Fruit fly (Drosophila melanogaster) whole organism, embryonic: ENCODE data around the gene rasp.

Experiments
- CG11695 ChIP-seq: fragments of 200-800 bp; sonication (Bioruptor generic); IDR thresholded peaks from 3 replicates; pipeline ENCODE4 v1.3.6; 2022; ENCODE audit warnings: missing biosample characterization, missing genetic modification characterization
- CG13424 ChIP-seq: fragments of 200-800 bp; sonication (Bioruptor generic); optimal IDR thresholded peaks from 2 replicates; lab custom pipeline; 2019; ENCODE audit warnings: missing biosample characterization, mild to moderate bottlenecking, missing genetic modification characterization, moderate library complexity
- CG13775 ChIP-seq: fragments of 200-800 bp; sonication (Bioruptor generic); optimal IDR thresholded peaks from 3 replicates; lab custom pipeline; 2017; ENCODE audit warnings: missing biosample characterization, mild to moderate bottlenecking, missing genetic modification characterization
- CG13894 ChIP-seq: fragments of 200-800 bp; sonication (Bioruptor generic); optimal IDR thresholded peaks from 3 replicates; lab custom pipeline; 2018; ENCODE audit warnings: missing biosample characterization, mild to moderate bottlenecking, missing genetic modification characterization, moderate library complexity
- CG14050 ChIP-seq: fragments of 200-800 bp; sonication (Bioruptor generic); IDR thresholded peaks from 3 replicates; pipeline ENCODE4 v1.3.6; 2022; ENCODE audit warnings: missing biosample characterization, missing genetic modification characterization
- CG15479 ChIP-seq: fragments of 200-800 bp; sonication (Bioruptor generic); optimal IDR thresholded peaks from 3 replicates; lab custom pipeline; 2019; ENCODE audit warnings: missing biosample characterization, mild to moderate bottlenecking, missing genetic modification characterization, moderate library complexity
- CG15696 ChIP-seq: fragments of 200-800 bp; sonication (Bioruptor generic); optimal IDR thresholded peaks from 2 replicates; lab custom pipeline; 2019; ENCODE audit warnings: missing biosample characterization, mild to moderate bottlenecking, missing genetic modification characterization, moderate library complexity
- CG1602 ChIP-seq: fragments of 200-800 bp; sonication (Bioruptor generic); optimal IDR thresholded peaks from 3 replicates; lab custom pipeline; 2016; ENCODE audit warnings: missing biosample characterization, missing genetic modification characterization
- CG1603 ChIP-seq: fragments of 200-800 bp; sonication (Bioruptor generic); optimal IDR thresholded peaks from 2 replicates; lab custom pipeline; 2019; ENCODE audit warnings: missing biosample characterization, mild to moderate bottlenecking, missing genetic modification characterization, moderate library complexity
- CG17568 ChIP-seq: fragments of 200-800 bp; sonication (Bioruptor generic); optimal IDR thresholded peaks from 2 replicates; lab custom pipeline; 2018; ENCODE audit warnings: missing biosample characterization, mild to moderate bottlenecking, missing genetic modification characterization, moderate library complexity
- CG17802 ChIP-seq: fragments of 200-800 bp; sonication (Bioruptor generic); optimal IDR thresholded peaks from 2 replicates; lab custom pipeline; 2018; ENCODE audit warnings: missing biosample characterization, mild to moderate bottlenecking, missing genetic modification characterization, moderate library complexity
- CG2120 ChIP-seq: fragments of 200-800 bp; sonication (Bioruptor generic); optimal IDR thresholded peaks from 3 replicates; lab custom pipeline; 2016; ENCODE audit warnings: missing biosample characterization, missing genetic modification characterization
- CG2875 ChIP-seq: fragments of 200-800 bp; sonication (Bioruptor generic); optimal IDR thresholded peaks from 2 replicates; lab custom pipeline; 2017; ENCODE audit warnings: missing biosample characterization, mild to moderate bottlenecking, missing genetic modification characterization, missing genetic modification reagents
- CG3407 ChIP-seq: fragments of 200-800 bp; sonication (Bioruptor generic); optimal IDR thresholded peaks from 2 replicates; lab custom pipeline; 2018; ENCODE audit warnings: missing biosample characterization, mild to moderate bottlenecking, missing genetic modification characterization
- CG3838 ChIP-seq: fragments of 200-800 bp; sonication (Bioruptor generic); optimal IDR thresholded peaks from 3 replicates; lab custom pipeline; 2016; ENCODE audit warnings: missing biosample characterization, missing genetic modification characterization
- CG5245 ChIP-seq: fragments of 200-800 bp; sonication (Bioruptor generic); optimal IDR thresholded peaks from 3 replicates; lab custom pipeline; 2016; ENCODE audit warnings: missing biosample characterization, missing genetic modification characterization
- CG5953 ChIP-seq: fragments of 200-800 bp; sonication (Bioruptor generic); IDR thresholded peaks from 2 replicates; pipeline ENCODE4 v1.3.6; 2022; ENCODE audit warnings: missing biosample characterization, missing genetic modification characterization
- CG6654 ChIP-seq: fragments of 200-800 bp; sonication (Bioruptor generic); optimal IDR thresholded peaks from 2 replicates; lab custom pipeline; 2017; ENCODE audit warnings: missing biosample characterization, mild to moderate bottlenecking, missing genetic modification characterization
- CG7839 ChIP-seq: fragments of 200-800 bp; sonication (Bioruptor generic); optimal IDR thresholded peaks from 3 replicates; lab custom pipeline; 2018; ENCODE audit warnings: missing biosample characterization, mild to moderate bottlenecking, missing genetic modification characterization, moderate library complexity
- CG7928 ChIP-seq: fragments of 200-800 bp; sonication (Bioruptor generic); optimal IDR thresholded peaks from 2 replicates; lab custom pipeline; 2017; ENCODE audit warnings: missing biosample characterization, mild to moderate bottlenecking, missing genetic modification characterization
- CG8281 ChIP-seq: fragments of 200-800 bp; sonication (Bioruptor generic); optimal IDR thresholded peaks from 2 replicates; lab custom pipeline; 2018; ENCODE audit warnings: missing biosample characterization, mild to moderate bottlenecking, missing genetic modification characterization, moderate library complexity
- CG8290 ChIP-seq, 3 experiments: fragments of 200-800 bp; sonication (Bioruptor generic); optimal IDR thresholded peaks; 2 replicates each; lab custom pipeline; 2016 to 2019; ENCODE audit warnings: missing biosample characterization in 3 of 3, missing genetic modification characterization in 3 of 3, mild to moderate bottlenecking in 2 of 3, moderate library complexity in 1 of 3
- CG9727 ChIP-seq: fragments of 200-800 bp; sonication (Bioruptor generic); optimal IDR thresholded peaks from 3 replicates; lab custom pipeline; 2017; ENCODE audit warnings: missing biosample characterization, mild to moderate bottlenecking, missing genetic modification characterization
- Chrac-16 ChIP-seq: fragments of 200-800 bp; sonication (Bioruptor generic); optimal IDR thresholded peaks from 3 replicates; lab custom pipeline; 2016; ENCODE audit warnings: missing biosample characterization, missing genetic modification characterization
- Dad ChIP-seq: fragments of 200-800 bp; sonication (Bioruptor generic); optimal IDR thresholded peaks from 3 replicates; lab custom pipeline; 2016; ENCODE audit warnings: missing biosample characterization, missing genetic modification characterization
- Dp ChIP-seq: fragments of 200-800 bp; sonication (Bioruptor generic); optimal IDR thresholded peaks from 2 replicates; lab custom pipeline; 2018; ENCODE audit warnings: missing biosample characterization, mild to moderate bottlenecking, missing genetic modification characterization, moderate library complexity
- E2f1 ChIP-seq: fragments of 200-800 bp; sonication (Bioruptor generic); IDR thresholded peaks from 2 replicates; pipeline ENCODE4 v1.3.6; 2022; ENCODE audit warnings: missing biosample characterization, missing genetic modification characterization
- Eip74EF ChIP-seq, 2 experiments: fragments of 200-800 bp in 1 of 2; fragments of >200 bp in 1 of 2; sonication (Bioruptor generic) in 1 of 2; optimal IDR thresholded peaks; 2 replicates each; lab custom pipeline; 2017 to 2019; ENCODE audit warnings: missing biosample characterization in 2 of 2, missing genetic modification characterization in 2 of 2, mild to moderate bottlenecking in 1 of 2, moderate library complexity in 1 of 2
- Ets65A ChIP-seq: fragments of 200-800 bp; sonication (Bioruptor generic); peaks from one replicate; lab custom pipeline; 2016; ENCODE audit warnings: missing biosample characterization, missing genetic modification characterization
- Hand ChIP-seq: fragments of 200-800 bp; sonication (Bioruptor generic); optimal IDR thresholded peaks from 2 replicates; lab custom pipeline; 2017; ENCODE audit warnings: mild to moderate bottlenecking, missing biosample characterization, missing genetic modification reagents, missing genetic modification characterization
- Pdp1 ChIP-seq, 2 experiments: fragments of 200-800 bp; sonication (Bioruptor generic); optimal IDR thresholded peaks; 3 replicates each; lab custom pipeline; 2016; ENCODE audit warnings: missing biosample characterization in 2 of 2, missing genetic modification characterization in 2 of 2, mild to moderate bottlenecking in 1 of 2, moderate library complexity in 1 of 2
- Rfx ChIP-seq: fragments of 200-800 bp; sonication (Bioruptor generic); IDR thresholded peaks from 2 replicates; pipeline ENCODE4 v1.3.6; 2022; ENCODE audit warnings: missing biosample characterization, missing genetic modification characterization
- Ssrp ChIP-seq: fragments of 200-800 bp; sonication (Bioruptor generic); optimal IDR thresholded peaks from 2 replicates; lab custom pipeline; 2018; ENCODE audit warnings: missing biosample characterization, mild to moderate bottlenecking, missing genetic modification characterization, moderate library complexity
- Xbp1 ChIP-seq: fragments of 200-800 bp; sonication (Bioruptor generic); optimal IDR thresholded peaks from 3 replicates; lab custom pipeline; 2016; ENCODE audit warnings: missing biosample characterization, mild to moderate bottlenecking, missing genetic modification characterization
- abd-A ChIP-seq: fragments of 200-800 bp; sonication (Bioruptor generic); optimal IDR thresholded peaks from 3 replicates; lab custom pipeline; 2019; ENCODE audit warnings: missing biosample characterization, mild to moderate bottlenecking, missing genetic modification characterization, moderate library complexity
- ato ChIP-seq: fragments of 200-800 bp; sonication (Bioruptor generic); IDR thresholded peaks from 2 replicates; pipeline ENCODE4 v1.3.6; 2022; ENCODE audit warnings: missing biosample characterization, missing genetic modification characterization; ENCODE audit not compliant: partially characterized antibody
- cad ChIP-seq: fragments of >200 bp; optimal IDR thresholded peaks from 2 replicates; lab custom pipeline; 2017; ENCODE audit warnings: missing biosample characterization, missing genetic modification characterization
- dmrt11E ChIP-seq: fragments of 200-800 bp; sonication (Bioruptor generic); optimal IDR thresholded peaks from 3 replicates; lab custom pipeline; 2018; ENCODE audit warnings: missing biosample characterization, mild to moderate bottlenecking, missing genetic modification characterization, moderate library complexity
- grau ChIP-seq: fragments of 200-800 bp; optimal IDR thresholded peaks from 3 replicates; lab custom pipeline; 2019; ENCODE audit warnings: missing biosample characterization, mild to moderate bottlenecking, missing genetic modification characterization, moderate library complexity
- h ChIP-seq: fragments of >200 bp; optimal IDR thresholded peaks from 2 replicates; lab custom pipeline; 2017
- lilli ChIP-seq: fragments of 200-800 bp; sonication (Bioruptor generic); optimal IDR thresholded peaks from 3 replicates; lab custom pipeline; 2016; ENCODE audit warnings: missing biosample characterization, missing genetic modification characterization
- nerfin-1 ChIP-seq: fragments of 200-800 bp; sonication (Bioruptor generic); optimal IDR thresholded peaks from 3 replicates; lab custom pipeline; 2019; ENCODE audit warnings: missing biosample characterization, mild to moderate bottlenecking, missing genetic modification characterization, moderate library complexity
- nom ChIP-seq: fragments of 200-800 bp; sonication (Bioruptor generic); optimal IDR thresholded peaks from 2 replicates; lab custom pipeline; 2017; ENCODE audit warnings: missing biosample characterization, missing genetic modification characterization, mild to moderate bottlenecking, moderate library complexity, missing genetic modification reagents
- odd ChIP-seq: fragments of 200-800 bp; sonication (Bioruptor generic); optimal IDR thresholded peaks from 2 replicates; lab custom pipeline; 2017; ENCODE audit warnings: missing biosample characterization, mild to moderate bottlenecking, missing genetic modification characterization
- p53 ChIP-seq: fragments of 200-800 bp; sonication (Bioruptor generic); optimal IDR thresholded peaks from 2 replicates; lab custom pipeline; 2016; ENCODE audit warnings: missing biosample characterization, missing genetic modification characterization
- pan ChIP-seq, 4 experiments: fragments of >200 bp in 3 of 4; fragments of 200-800 bp in 1 of 4; sonication (Bioruptor generic) in 1 of 4; optimal IDR thresholded peaks in 3 of 4; IDR thresholded peaks in 1 of 4; 2 replicates each; pipeline versions ENCODE4 v1.3.6 to Lab custom; 2017 to 2022; ENCODE audit warnings: missing biosample characterization in 2 of 4, missing genetic modification characterization in 2 of 4, mixed read lengths in 1 of 4
- psq ChIP-seq: fragments of 200-800 bp; sonication (Bioruptor generic); optimal IDR thresholded peaks from 2 replicates; lab custom pipeline; 2017; ENCODE audit warnings: missing biosample characterization, missing genetic modification characterization
- ro ChIP-seq: fragments of 200-800 bp; sonication (Bioruptor generic); IDR thresholded peaks from 2 replicates; pipeline ENCODE4 v1.3.6; 2022; ENCODE audit warnings: missing biosample characterization, missing genetic modification characterization
- sens ChIP-seq: fragments of 200-800 bp; sonication (Bioruptor generic); peaks from one replicate; lab custom pipeline; 2016; ENCODE audit warnings: missing biosample characterization, missing genetic modification characterization
- zen2 ChIP-seq: fragments of 200-800 bp; sonication (Bioruptor generic); IDR thresholded peaks from 3 replicates; pipeline ENCODE4 v1.3.6; 2022; ENCODE audit warnings: missing biosample characterization, missing genetic modification characterization; ENCODE audit not compliant: partially characterized antibody

rasp gene

dm6 chr3L:3164951-3165350 is 3.0 kb downstream of the rasp start, which contains the start of gene CG32280 (continued):
- no peak for TF ChIP-seq odd (GFP tag; lab: Kevin White, UChicago)
- TF ChIP-seq nerfin-1: peak; percentile 58
- TF ChIP-seq CG13775 (GFP tag; lab: Kevin White, UChicago): no peak
- no peak for TF ChIP-seq CG2875
- TF ChIP-seq zen2: peak; percentile 92
- TF ChIP-seq pan (optimal IDR thresholded peaks at IDR 0.05; lab: Kevin White, UChicago): no peak
- no peak for TF ChIP-seq pan (GFP tag; optimal IDR thresholded peaks at IDR 0.05 in 1 of 2, IDR thresholded peaks at IDR 0.05 in 1 of 2)
- TF ChIP-seq Eip74EF (GFP tag; optimal IDR thresholded peaks at IDR 0.05; lab: Kevin White, UChicago): no peak
- TF ChIP-seq CG1602 (GFP tag; lab: Kevin White, UChicago): no peak
- TF ChIP-seq nom (GFP tag; lab: Kevin White, UChicago): no peak
- no peak for TF ChIP-seq CG13424 (tag; lab: Kevin White, UChicago)
- TF ChIP-seq Hand (GFP tag; lab: Kevin White, UChicago): no peak
- peak; percentile 13 for TF ChIP-seq Xbp1 (GFP tag; lab: Kevin White, UChicago)
- no peak for TF ChIP-seq Chrac-16 (GFP tag; lab: Kevin White, UChicago)
- TF ChIP-seq CG15696: no peak
- peak; percentile 48 for TF ChIP-seq lilli
- TF ChIP-seq CG2120: peak; percentile 51
- no peak for TF ChIP-seq Ets65A (GFP tag; lab: Kevin White, UChicago)
- no peak for TF ChIP-seq CG9727 (GFP tag; lab: Kevin White, UChicago)
- peak; percentile 30 for TF ChIP-seq grau (tag; lab: Kevin White, UChicago)
- TF ChIP-seq CG5245 (GFP tag; lab: Kevin White, UChicago): no peak
- TF ChIP-seq CG13894 (tag; lab: Kevin White, UChicago): no peak
- TF ChIP-seq ro (GFP tag; lab: Robert Waterston, UW): no peak
- TF ChIP-seq CG7839: no peak
- no peak for TF ChIP-seq CG15479 (GFP tag; lab: Kevin White, UChicago)
- TF ChIP-seq CG1603: peak; percentile 68
- no peak for TF ChIP-seq psq (GFP tag; lab: Kevin White, UChicago)
- no peak for TF ChIP-seq dmrt11E
- no peak for TF ChIP-seq CG17802
- peak; percentile 43; the same call in 1 of the 2 replicates for TF ChIP-seq Rfx (GFP tag; lab: Robert Waterston, UW)
- TF ChIP-seq Pdp1 (GFP tag; optimal IDR thresholded peaks at IDR 0.05; lab: Kevin White, UChicago): peak in 1 of 2 experiments; percentile 49
- peak; percentile 85 for TF ChIP-seq ato (GFP tag; lab: Robert Waterston, UW)
- no peak for TF ChIP-seq p53 (GFP tag; lab: Kevin White, UChicago)
- no peak for TF ChIP-seq CG3838
- no peak for TF ChIP-seq abd-A (tag; lab: Kevin White, UChicago)
- no peak for TF ChIP-seq CG17568 (GFP tag; lab: Kevin White, UChicago)
- no peak for TF ChIP-seq CG7928 (GFP tag; lab: Kevin White, UChicago)
- peak; percentile 19 for TF ChIP-seq CG8290 (GFP tag; optimal IDR thresholded peaks at IDR 0.05; lab: Kevin White, UChicago)
- no peak for TF ChIP-seq CG8290 (tag; optimal IDR thresholded peaks at IDR 0.05; lab: Kevin White, UChicago)
- no peak for TF ChIP-seq CG3407 (GFP tag; lab: Kevin White, UChicago)
- TF ChIP-seq Dad: peak; percentile 32
- TF ChIP-seq E2f1 (GFP tag; lab: Robert Waterston, UW): no peak
- TF ChIP-seq CG11695 (GFP tag; lab: Robert Waterston, UW): no peak
- no peak for TF ChIP-seq CG14050 (GFP tag; lab: Robert Waterston, UW)
- TF ChIP-seq cad (GFP tag; lab: Kevin White, UChicago): no peak
- TF ChIP-seq h (lab: Kevin White, UChicago): no peak
- no peak for TF ChIP-seq CG6654 (GFP tag; lab: Kevin White, UChicago)
- no peak for TF ChIP-seq CG8281 (tag; lab: Kevin White, UChicago)
- no peak for TF ChIP-seq CG5953
- no peak for TF ChIP-seq Ssrp (tag; lab: Kevin White, UChicago)
- TF ChIP-seq Dp (GFP tag; lab: Kevin White, UChicago): peak; percentile 28
- peak; percentile 91 for TF ChIP-seq sens (GFP tag; lab: Kevin White, UChicago)
